Worm (Caenorhabditis elegans): ENCODE data around the gene irld-2.

- TF ChIP-seq F13C5.2 (tag; optimal IDR thresholded peaks at IDR 0.05) (no peak), tbx-37 (GFP tag; conservative IDR thresholded peaks at IDR 0.05) (no peak), scrt-1 (GFP tag; IDR thresholded peaks at IDR 0.05) (no peak), tbx-11 (GFP tag; IDR thresholded peaks at IDR 0.05) (no peak)
Measured at ce11 chrX:13401783-13402182, 6.9 kb upstream of the irld-2 start, which contains the start of gene F02C12.1.
